Worm (Caenorhabditis elegans) whole organism, L3 larva: Measurements from ENCODE around the gene aars-1.

Experiments used
- R02D3.7 ChIP-seq: fragments of 150-350 bp; optimal IDR thresholded peaks from 2 replicates; lab custom pipeline; 2014; ENCODE audit warnings: missing biosample characterization, missing genetic modification characterization
- ZK546.5 ChIP-seq: sonication (generic microtip); optimal IDR thresholded peaks from 2 replicates; lab custom pipeline; 2017; ENCODE audit warnings: missing biosample characterization, missing genetic modification characterization
- aly-2 ChIP-seq: fragments of 150-350 bp; optimal IDR thresholded peaks from 2 replicates; lab custom pipeline; 2014; ENCODE audit warnings: missing biosample characterization, missing genetic modification characterization
- ama-1 ChIP-seq: fragments of 150-350 bp; optimal IDR thresholded peaks from 2 replicates; lab custom pipeline; 2018
- ceh-16 ChIP-seq: sonication (generic microtip); optimal IDR thresholded peaks from 2 replicates; lab custom pipeline; 2017; ENCODE audit warnings: missing biosample characterization, missing genetic modification characterization
- ceh-28 ChIP-seq: fragments of 150-350 bp; optimal IDR thresholded peaks from 2 replicates; lab custom pipeline; 2014; ENCODE audit warnings: missing biosample characterization, missing genetic modification reagents, missing genetic modification characterization
- ceh-82 ChIP-seq: fragments of 150-350 bp; optimal IDR thresholded peaks from 2 replicates; lab custom pipeline; 2014; ENCODE audit warnings: missing biosample characterization, missing genetic modification characterization
- ceh-9 ChIP-seq: sonication (generic microtip); optimal IDR thresholded peaks from 2 replicates; lab custom pipeline; 2018; ENCODE audit warnings: missing biosample characterization, missing genetic modification characterization
- daf-12 ChIP-seq: fragments of 150-350 bp; optimal IDR thresholded peaks from 2 replicates; lab custom pipeline; 2014; ENCODE audit warnings: missing biosample characterization, missing genetic modification reagents, missing genetic modification characterization
- egl-27 ChIP-seq: sonication (generic microtip); optimal IDR thresholded peaks from 4 replicates; lab custom pipeline; 2017; ENCODE audit warnings: missing biosample characterization, missing genetic modification reagents, missing genetic modification characterization
- egl-5 ChIP-seq: fragments of 150-350 bp; optimal IDR thresholded peaks from 2 replicates; lab custom pipeline; 2017; ENCODE audit warnings: missing biosample characterization, missing genetic modification reagents, missing genetic modification characterization, inconsistent platforms
- elt-1 ChIP-seq: fragments of 150-350 bp; optimal IDR thresholded peaks from 2 replicates; lab custom pipeline; 2014; ENCODE audit warnings: missing biosample characterization, missing genetic modification characterization
- elt-2 ChIP-seq: sonication (generic microtip); optimal IDR thresholded peaks from 2 replicates; lab custom pipeline; 2016; ENCODE audit warnings: missing genetic modification reagents, mild to moderate bottlenecking, missing genetic modification characterization, missing compliant biosample characterization
- elt-3 ChIP-seq, 3 experiments: fragments of 150-350 bp in 1 of 3; sonication (generic microtip) in 2 of 3; optimal IDR thresholded peaks; 2 replicates in 2 of 3; 4 replicates in 1 of 3; lab custom pipeline; 2014 to 2017; ENCODE audit warnings: missing biosample characterization in 3 of 3, missing genetic modification characterization in 3 of 3
- eor-1 ChIP-seq, 2 experiments: fragments of 150-350 bp; optimal IDR thresholded peaks; 2 replicates each; lab custom pipeline; 2014 to 2018; ENCODE audit warnings: missing biosample characterization in 2 of 2, missing genetic modification characterization in 2 of 2
- fkh-10 ChIP-seq: sonication (generic microtip); optimal IDR thresholded peaks from 2 replicates; lab custom pipeline; 2017; ENCODE audit warnings: missing biosample characterization, missing genetic modification reagents, missing genetic modification characterization
- fkh-2 ChIP-seq: fragments of 150-350 bp; optimal IDR thresholded peaks from 2 replicates; lab custom pipeline; 2014; ENCODE audit warnings: missing biosample characterization, missing genetic modification reagents, missing genetic modification characterization
- fos-1 ChIP-seq: fragments of 150-350 bp; optimal IDR thresholded peaks from 2 replicates; lab custom pipeline; 2014; ENCODE audit warnings: missing biosample characterization, missing genetic modification characterization
- hmg-11 ChIP-seq: sonication (generic microtip); optimal IDR thresholded peaks from 2 replicates; lab custom pipeline; 2016; ENCODE audit warnings: missing genetic modification characterization, missing compliant biosample characterization
- jun-1 ChIP-seq: fragments of 150-350 bp; optimal IDR thresholded peaks from 2 replicates; lab custom pipeline; 2014; ENCODE audit warnings: missing biosample characterization, missing genetic modification reagents, missing genetic modification characterization
- lin-15B ChIP-seq: fragments of 150-350 bp; optimal IDR thresholded peaks from 2 replicates; lab custom pipeline; 2014; ENCODE audit warnings: missing biosample characterization, missing genetic modification characterization
- lin-39 ChIP-seq: fragments of 150-350 bp; optimal IDR thresholded peaks from 2 replicates; lab custom pipeline; 2018; ENCODE audit warnings: missing biosample characterization, missing genetic modification reagents, missing genetic modification characterization
- lsy-12 ChIP-seq: sonication (generic microtip); optimal IDR thresholded peaks from 2 replicates; lab custom pipeline; 2016; ENCODE audit warnings: mild to moderate bottlenecking, missing genetic modification characterization, missing compliant biosample characterization
- mdl-1 ChIP-seq: fragments of 150-350 bp; optimal IDR thresholded peaks from 2 replicates; lab custom pipeline; 2014; ENCODE audit warnings: missing biosample characterization, missing genetic modification characterization
- mml-1 ChIP-seq: fragments of 150-350 bp; sonication (generic microtip); optimal IDR thresholded peaks from 3 replicates; lab custom pipeline; 2014; ENCODE audit warnings: missing biosample characterization, missing genetic modification characterization
- nfya-1 ChIP-seq: sonication (generic microtip); optimal IDR thresholded peaks from 2 replicates; lab custom pipeline; 2017; ENCODE audit warnings: missing genetic modification characterization, mild to moderate bottlenecking, missing compliant biosample characterization, antibody characterized with exemption, moderate library complexity; ENCODE audit not compliant: insufficient read depth
- nhr-23 ChIP-seq: fragments of 150-350 bp; optimal IDR thresholded peaks from 2 replicates; lab custom pipeline; 2014; ENCODE audit warnings: missing biosample characterization, missing genetic modification reagents, missing genetic modification characterization
- nhr-237 ChIP-seq: fragments of 150-350 bp; optimal IDR thresholded peaks from 2 replicates; lab custom pipeline; 2014; ENCODE audit warnings: missing biosample characterization, missing genetic modification characterization
- nhr-25 ChIP-seq: sonication (generic microtip); optimal IDR thresholded peaks from 2 replicates; lab custom pipeline; 2017; ENCODE audit warnings: missing biosample characterization, missing genetic modification characterization
- nhr-43 ChIP-seq: sonication (generic microtip); optimal IDR thresholded peaks from 2 replicates; lab custom pipeline; 2016; ENCODE audit warnings: mild to moderate bottlenecking, missing genetic modification characterization, missing compliant biosample characterization; ENCODE audit not compliant: poor library complexity, severe bottlenecking
- nhr-76 ChIP-seq: fragments of 150-350 bp; sonication (generic microtip); optimal IDR thresholded peaks from 5 replicates; lab custom pipeline; 2014; ENCODE audit warnings: missing biosample characterization, missing genetic modification characterization
- nhr-77 ChIP-seq: fragments of 150-350 bp; optimal IDR thresholded peaks from 2 replicates; lab custom pipeline; 2014; ENCODE audit warnings: missing biosample characterization, missing genetic modification characterization
- pha-4 ChIP-seq: fragments of 150-350 bp; optimal IDR thresholded peaks from 2 replicates; lab custom pipeline; 2014; ENCODE audit warnings: missing biosample characterization, missing genetic modification reagents, missing genetic modification characterization
- pqm-1 ChIP-seq: fragments of 150-350 bp; optimal IDR thresholded peaks from 2 replicates; lab custom pipeline; 2017; ENCODE audit warnings: missing biosample characterization, missing genetic modification characterization, inconsistent platforms
- sea-2 ChIP-seq: fragments of 150-350 bp; sonication (generic microtip); optimal IDR thresholded peaks from 4 replicates; lab custom pipeline; 2014; ENCODE audit warnings: missing biosample characterization, missing genetic modification reagents, missing genetic modification characterization
- skn-1 ChIP-seq: fragments of 150-350 bp; optimal IDR thresholded peaks from 2 replicates; lab custom pipeline; 2014; ENCODE audit warnings: missing biosample characterization, missing genetic modification characterization
- snpc-4 ChIP-seq: fragments of 150-350 bp; optimal IDR thresholded peaks from 2 replicates; lab custom pipeline; 2014; ENCODE audit warnings: missing biosample characterization, missing genetic modification characterization
- tbx-2 ChIP-seq: sonication (generic microtip); optimal IDR thresholded peaks from 2 replicates; lab custom pipeline; 2016; ENCODE audit warnings: mild to moderate bottlenecking, missing genetic modification characterization, missing compliant biosample characterization
- unc-39 ChIP-seq: sonication (generic microtip); optimal IDR thresholded peaks from 4 replicates; lab custom pipeline; 2017; ENCODE audit warnings: missing biosample characterization, missing genetic modification characterization
- unc-62 ChIP-seq: fragments of 150-350 bp; sonication (generic microtip); optimal IDR thresholded peaks from 4 replicates; lab custom pipeline; 2014; ENCODE audit warnings: missing biosample characterization, missing genetic modification reagents, missing genetic modification characterization
- zag-1 ChIP-seq: fragments of 150-350 bp; optimal IDR thresholded peaks from 2 replicates; lab custom pipeline; 2014; ENCODE audit warnings: missing biosample characterization, missing genetic modification characterization
- ztf-11 ChIP-seq: fragments of 150-350 bp; optimal IDR thresholded peaks from 2 replicates; lab custom pipeline; 2014; ENCODE audit warnings: missing biosample characterization, missing genetic modification characterization

The aars-1 gene

DNA sequence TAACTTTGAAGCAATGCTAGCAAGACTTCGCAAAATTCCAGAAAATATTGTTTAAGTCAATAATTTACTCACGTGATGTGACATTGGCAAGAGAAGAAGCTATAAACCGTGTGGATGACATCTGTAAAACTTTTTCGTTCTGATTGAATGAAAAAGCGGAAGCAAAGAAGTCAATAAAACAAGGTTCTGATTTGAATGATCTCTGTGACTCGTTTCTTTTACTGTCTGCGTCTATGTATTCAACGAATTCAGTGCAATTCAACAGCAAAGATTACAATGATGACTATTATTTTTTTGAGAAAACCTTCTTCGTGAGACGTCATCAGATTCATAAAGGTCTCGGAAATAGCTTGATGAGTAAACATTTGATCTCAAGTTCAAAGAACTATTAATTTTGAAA lies 28.5 kb upstream of the aars-1 start, which contains the start of gene hacl-1 (continued):
- no peak for TF ChIP-seq nhr-43 (tag; lab: Kevin White, UChicago)
- TF ChIP-seq sea-2 (GFP tag; lab: Kevin White, UChicago), result no peak
- no peak for TF ChIP-seq nhr-237 (tag; lab: Kevin White, UChicago)
- TF ChIP-seq, all 47 proteins: peak for 7

DNA sequence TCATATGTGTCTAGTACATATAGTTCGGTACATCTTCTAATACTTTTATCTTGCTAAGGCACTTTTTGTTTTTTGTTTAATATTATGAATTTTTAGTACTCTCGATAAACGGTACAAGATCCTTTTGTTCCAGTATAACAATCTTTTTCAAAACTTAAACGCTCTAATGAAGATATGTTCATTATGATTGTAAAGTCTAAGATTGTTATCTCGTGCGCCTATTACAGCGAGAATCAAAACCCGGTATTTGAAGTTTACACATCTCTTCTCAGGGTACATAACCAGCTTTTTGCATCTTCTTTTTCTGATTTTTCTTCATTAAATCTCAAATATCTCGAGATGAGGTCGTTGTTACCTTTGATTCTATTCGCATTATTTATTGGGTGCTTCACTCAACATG lies 23.7 kb upstream of the aars-1 start, which contains the start of gene B0334.13:
Gene B0334.13, plus strand, starts transcription at position 301 of the 400 bp plus-strand sequence.
- TF ChIP-seq nhr-25 (peak; percentile 43), unc-62 (no peak), elt-1 (tag; lab: Kevin White, UChicago) (peak; percentile 13), nhr-23 (tag; lab: Kevin White, UChicago) (no peak)

- no peak for TF ChIP-seq aly-2 (tag; lab: Kevin White, UChicago)
- TF ChIP-seq nhr-23 (tag; lab: Kevin White, UChicago), result peak; percentile 4
- no peak for TF ChIP-seq pqm-1
- no peak for TF ChIP-seq ceh-16 (tag; lab: Kevin White, UChicago)
- TF ChIP-seq fos-1, result no peak
- no peak for TF ChIP-seq R02D3.7 (tag; lab: Kevin White, UChicago)
- no peak for TF ChIP-seq lsy-12
- TF ChIP-seq zag-1 (tag; lab: Kevin White, UChicago), result no peak
- peak; percentile 12 for TF ChIP-seq egl-27 (tag; lab: Kevin White, UChicago)
- TF ChIP-seq nfya-1 (tag; lab: Kevin White, UChicago), result no peak
- TF ChIP-seq nhr-25, result peak; percentile 37
- no peak for TF ChIP-seq lin-15B (tag; lab: Kevin White, UChicago)
- TF ChIP-seq ama-1 (lab: Kevin White, UChicago), result no peak
- no peak for TF ChIP-seq jun-1 (tag; lab: Kevin White, UChicago)
- no peak for TF ChIP-seq unc-62
Measured at ce11 chrII:11486698-11487234, 22.5 kb upstream of the aars-1 start, which contains the start of gene ttr-18. TSS of gene ttr-18 (minus strand) at chrII:11486748.

ce11 chrII:11485200-11485599 lies 20.9 kb upstream of the aars-1 start, which contains the start of gene twk-5:
TSS of gene twk-5 (minus strand) at chrII:11485300.
- peak; percentile 39 for TF ChIP-seq ama-1 (lab: Kevin White, UChicago)
- TF ChIP-seq ZK546.5, result no peak

DNA sequence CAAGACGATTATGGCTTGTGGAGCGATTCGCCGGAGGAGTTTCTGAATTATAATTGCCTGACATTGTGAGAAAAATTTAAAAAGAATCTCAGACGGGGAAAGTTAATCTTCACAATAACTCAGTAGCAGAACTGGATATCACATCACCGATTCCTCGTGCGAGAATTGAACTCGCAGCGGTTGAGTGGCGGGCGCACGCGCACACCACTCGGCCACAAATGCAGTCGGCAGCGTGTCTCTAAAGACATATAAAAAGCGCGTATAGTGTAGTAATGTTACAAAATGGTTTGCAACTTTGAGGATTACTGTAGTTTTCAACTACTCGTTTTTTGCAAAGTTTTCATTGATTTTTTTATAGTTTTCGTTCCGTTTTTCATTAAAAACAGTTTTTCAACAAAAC lies 20.3 kb upstream of the aars-1 start:
- TF ChIP-seq fos-1, result no peak
- TF ChIP-seq nhr-23 (tag; lab: Kevin White, UChicago), result peak; percentile 36
- TF ChIP-seq ceh-82, result no peak
- TF ChIP-seq ZK546.5, result no peak
- no peak for TF ChIP-seq mml-1 (tag; lab: Kevin White, UChicago)
- TF ChIP-seq lin-15B (tag; lab: Kevin White, UChicago), result peak; percentile 32
- TF ChIP-seq nhr-77 (tag; lab: Kevin White, UChicago), result peak; percentile 50
- TF ChIP-seq lsy-12, result peak; percentile 91
- no peak for TF ChIP-seq ceh-28 (tag; lab: Kevin White, UChicago)
- TF ChIP-seq eor-1 (tag; optimal IDR thresholded peaks at IDR 0.05; lab: Kevin White, UChicago), result no peak
- TF ChIP-seq elt-3 (tag; optimal IDR thresholded peaks at IDR 0.05; lab: Kevin White, UChicago), result no peak
- TF ChIP-seq nhr-43 (tag; lab: Kevin White, UChicago), result peak; percentile 86
- no peak for TF ChIP-seq nhr-237 (tag; lab: Kevin White, UChicago)
- no peak for TF ChIP-seq egl-5 (tag; lab: Kevin White, UChicago)
- TF ChIP-seq skn-1 (tag; lab: Kevin White, UChicago), result peak; percentile 48
- no peak for TF ChIP-seq daf-12 (tag; lab: Kevin White, UChicago)
- TF ChIP-seq tbx-2 (tag; lab: Kevin White, UChicago), result peak; percentile 47
- TF ChIP-seq snpc-4 (tag; lab: Kevin White, UChicago), result no peak
- TF ChIP-seq nfya-1 (tag; lab: Kevin White, UChicago), result no peak
- TF ChIP-seq ceh-16 (tag; lab: Kevin White, UChicago), result peak; percentile 34
- peak; percentile 9 for TF ChIP-seq jun-1 (tag; lab: Kevin White, UChicago)
- TF ChIP-seq zag-1 (tag; lab: Kevin White, UChicago), result no peak
- peak; percentile 81 for TF ChIP-seq lin-39 (tag; lab: Kevin White, UChicago)
- no peak for TF ChIP-seq fkh-10 (GFP tag; lab: Kevin White, UChicago)
- TF ChIP-seq nhr-25, result peak; percentile 77
- TF ChIP-seq elt-1 (tag; lab: Kevin White, UChicago), result no peak
- no peak for TF ChIP-seq unc-62
- TF ChIP-seq unc-39 (tag; lab: Kevin White, UChicago), result no peak
- TF ChIP-seq fkh-2, result no peak
- TF ChIP-seq ceh-9 (tag; lab: Kevin White, UChicago), result no peak
- no peak for TF ChIP-seq aly-2 (tag; lab: Kevin White, UChicago)
- no peak for TF ChIP-seq pha-4 (tag; lab: Kevin White, UChicago)
- no peak for TF ChIP-seq ama-1 (lab: Kevin White, UChicago)
- TF ChIP-seq egl-27 (tag; lab: Kevin White, UChicago), result no peak
- TF ChIP-seq elt-2 (tag; lab: Kevin White, UChicago), result peak; percentile 54
- peak; percentile 93 for TF ChIP-seq hmg-11 (tag; lab: Kevin White, UChicago)
- TF ChIP-seq ztf-11 (tag; lab: Kevin White, UChicago), result no peak
- no peak for TF ChIP-seq mdl-1 (tag; lab: Kevin White, UChicago)
- no peak for TF ChIP-seq nhr-76 (tag; lab: Kevin White, UChicago)
